Fruit fly (Drosophila melanogaster): ENCODE data around the gene CG14106.

- TF ChIP-seq fd96Ca (GFP tag; IDR thresholded peaks at IDR 0.05), result no peak
- no peak for TF ChIP-seq CG10348 (GFP tag; IDR thresholded peaks at IDR 0.05)
- TF ChIP-seq CG9948 (tag; optimal IDR thresholded peaks at IDR 0.05), result peak; percentile 40
- TF ChIP-seq D1 (tag; optimal IDR thresholded peaks at IDR 0.05), result peak; percentile 26
- TF ChIP-seq CG8159 (tag; optimal IDR thresholded peaks at IDR 0.05), result peak; percentile 72
- no peak for TF ChIP-seq rn (GFP tag; IDR thresholded peaks at IDR 0.05)
- TF ChIP-seq CG8301 (tag; optimal IDR thresholded peaks at IDR 0.05), result peak; percentile 29
Observed at dm6 chr3L:13406873-13407272, 18.6 kb downstream of the CG14106 start.
